Fruit fly (Drosophila melanogaster) whole organism, embryonic: Measurements from ENCODE around the gene CG11768.

Experiments
- Antp ChIP-seq: fragments of 200-800 bp; sonication (Bioruptor generic); optimal IDR thresholded peaks from 3 replicates; lab custom pipeline; 2016; ENCODE audit warnings: missing biosample characterization, missing genetic modification characterization
- Bdp1 ChIP-seq: fragments of 200-800 bp; sonication (Bioruptor generic); optimal IDR thresholded peaks from 3 replicates; lab custom pipeline; 2016; ENCODE audit warnings: missing biosample characterization, missing genetic modification characterization
- CG10979 ChIP-seq: fragments of 200-800 bp; sonication (Bioruptor generic); optimal IDR thresholded peaks from 2 replicates; lab custom pipeline; 2018; ENCODE audit warnings: missing biosample characterization, mild to moderate bottlenecking, missing genetic modification characterization, moderate library complexity
- CG11247 ChIP-seq: fragments of 200-800 bp; sonication (Bioruptor generic); IDR thresholded peaks from 2 replicates; pipeline ENCODE4 v1.3.6; 2022; ENCODE audit warnings: missing biosample characterization, missing genetic modification characterization
- CG11695 ChIP-seq: fragments of 200-800 bp; sonication (Bioruptor generic); IDR thresholded peaks from 3 replicates; pipeline ENCODE4 v1.3.6; 2022; ENCODE audit warnings: missing biosample characterization, missing genetic modification characterization
- CG13894 ChIP-seq: fragments of 200-800 bp; sonication (Bioruptor generic); optimal IDR thresholded peaks from 3 replicates; lab custom pipeline; 2018; ENCODE audit warnings: missing biosample characterization, mild to moderate bottlenecking, missing genetic modification characterization, moderate library complexity
- CG14860 ChIP-seq: fragments of 200-800 bp; sonication (Bioruptor generic); IDR thresholded peaks from 3 replicates; pipeline ENCODE4 v1.3.6; 2022; ENCODE audit warnings: missing biosample characterization, missing genetic modification characterization; ENCODE audit not compliant: partially characterized antibody
- CG14965 ChIP-seq: fragments of 200-800 bp; sonication (Bioruptor generic); optimal IDR thresholded peaks from 2 replicates; lab custom pipeline; 2016; ENCODE audit warnings: missing biosample characterization, missing genetic modification characterization, borderline replicate concordance
- CG15696 ChIP-seq: fragments of 200-800 bp; sonication (Bioruptor generic); optimal IDR thresholded peaks from 2 replicates; lab custom pipeline; 2019; ENCODE audit warnings: missing biosample characterization, mild to moderate bottlenecking, missing genetic modification characterization, moderate library complexity
- CG17802 ChIP-seq: fragments of 200-800 bp; sonication (Bioruptor generic); optimal IDR thresholded peaks from 2 replicates; lab custom pipeline; 2018; ENCODE audit warnings: missing biosample characterization, mild to moderate bottlenecking, missing genetic modification characterization, moderate library complexity
- CG3065 ChIP-seq: fragments of 200-800 bp; sonication (Bioruptor generic); optimal IDR thresholded peaks from 2 replicates; lab custom pipeline; 2016; ENCODE audit warnings: missing biosample characterization, missing genetic modification characterization
- CG31224 ChIP-seq: fragments of 200-800 bp; sonication (Bioruptor generic); IDR thresholded peaks from 2 replicates; pipeline ENCODE4 v1.3.6; 2022; ENCODE audit warnings: missing biosample characterization, missing genetic modification characterization
- CG32767 ChIP-seq: fragments of 200-800 bp; sonication (Bioruptor generic); IDR thresholded peaks from 2 replicates; pipeline ENCODE4 v1.3.6; 2022; ENCODE audit warnings: missing biosample characterization, missing genetic modification characterization
- CG43689 ChIP-seq: fragments of 200-800 bp; sonication (Bioruptor generic); IDR thresholded peaks from 2 replicates; pipeline ENCODE4 v1.3.6; 2022; ENCODE audit warnings: missing biosample characterization, missing genetic modification characterization
- CG7556 ChIP-seq: fragments of 200-800 bp; sonication (Bioruptor generic); optimal IDR thresholded peaks from 2 replicates; lab custom pipeline; 2017; ENCODE audit warnings: missing biosample characterization, mild to moderate bottlenecking, missing genetic modification characterization
- CG8281 ChIP-seq: fragments of 200-800 bp; sonication (Bioruptor generic); optimal IDR thresholded peaks from 2 replicates; lab custom pipeline; 2018; ENCODE audit warnings: missing biosample characterization, mild to moderate bottlenecking, missing genetic modification characterization, moderate library complexity
- CG8359 ChIP-seq: fragments of 200-800 bp; sonication (Bioruptor generic); optimal IDR thresholded peaks from 2 replicates; lab custom pipeline; 2017; ENCODE audit warnings: missing biosample characterization, mild to moderate bottlenecking, missing genetic modification characterization, borderline replicate concordance
- CG9609 ChIP-seq: fragments of 200-800 bp; sonication (Bioruptor generic); optimal IDR thresholded peaks from 3 replicates; lab custom pipeline; 2016; ENCODE audit warnings: missing biosample characterization, missing genetic modification characterization
- CHES-1-like ChIP-seq: fragments of 200-800 bp; sonication (Bioruptor generic); optimal IDR thresholded peaks from 2 replicates; lab custom pipeline; 2016; ENCODE audit warnings: missing biosample characterization, missing genetic modification characterization
- CoRest ChIP-seq: fragments of 200-800 bp; sonication (Bioruptor generic); optimal IDR thresholded peaks from 3 replicates; lab custom pipeline; 2018; ENCODE audit warnings: missing biosample characterization, mild to moderate bottlenecking, missing genetic modification characterization, moderate library complexity
- E2f2 ChIP-seq: fragments of 200-800 bp; sonication (Bioruptor generic); IDR thresholded peaks from 2 replicates; pipeline ENCODE4 v1.3.6; 2022; ENCODE audit warnings: missing biosample characterization, missing genetic modification characterization
- HmgD ChIP-seq: fragments of 200-800 bp; sonication (Bioruptor generic); optimal IDR thresholded peaks from 3 replicates; lab custom pipeline; 2016; ENCODE audit warnings: missing biosample characterization, missing genetic modification characterization
- Hsf ChIP-seq: fragments of 200-800 bp; sonication (Bioruptor generic); optimal IDR thresholded peaks from 3 replicates; lab custom pipeline; 2016; ENCODE audit warnings: missing biosample characterization, missing genetic modification characterization
- MTF-1 ChIP-seq: fragments of 200-800 bp; sonication (Bioruptor generic); optimal IDR thresholded peaks from 2 replicates; lab custom pipeline; 2018; ENCODE audit warnings: missing biosample characterization, mild to moderate bottlenecking, missing genetic modification characterization, borderline replicate concordance
- Mes4 ChIP-seq: fragments of 200-800 bp; sonication (Bioruptor generic); optimal IDR thresholded peaks from 2 replicates; lab custom pipeline; 2016; ENCODE audit warnings: missing biosample characterization, missing genetic modification characterization
- Myb ChIP-seq: fragments of 200-800 bp; sonication (Bioruptor generic); optimal IDR thresholded peaks from 2 replicates; lab custom pipeline; 2016; ENCODE audit warnings: missing biosample characterization, missing genetic modification characterization
- Optix ChIP-seq: fragments of 200-800 bp; sonication (Bioruptor generic); IDR thresholded peaks from 3 replicates; pipeline ENCODE4 v1.3.6; 2022; ENCODE audit warnings: missing biosample characterization, missing genetic modification characterization
- Sry-β ChIP-seq: fragments of 200-800 bp; sonication (Bioruptor generic); optimal IDR thresholded peaks from 2 replicates; lab custom pipeline; 2018; ENCODE audit warnings: missing biosample characterization, mild to moderate bottlenecking, missing genetic modification characterization, moderate library complexity
- Ssrp ChIP-seq: fragments of 200-800 bp; sonication (Bioruptor generic); optimal IDR thresholded peaks from 2 replicates; lab custom pipeline; 2018; ENCODE audit warnings: missing biosample characterization, mild to moderate bottlenecking, missing genetic modification characterization, moderate library complexity
- Stat92E ChIP-seq, 3 experiments: fragments of >200 bp in 2 of 3; fragments of 200-800 bp in 1 of 3; sonication (Bioruptor generic) in 1 of 3; optimal IDR thresholded peaks; 2 replicates each; lab custom pipeline; 2017 to 2019; ENCODE audit warnings: missing biosample characterization in 3 of 3, missing genetic modification characterization in 3 of 3, mild to moderate bottlenecking in 1 of 3, moderate library complexity in 1 of 3
- ap ChIP-seq: fragments of 200-800 bp; sonication (Bioruptor generic); IDR thresholded peaks from 2 replicates; pipeline ENCODE4 v1.3.6; 2022; ENCODE audit warnings: missing biosample characterization, missing genetic modification characterization
- crol ChIP-seq: fragments of 200-800 bp; sonication (Bioruptor generic); IDR thresholded peaks from 2 replicates; pipeline ENCODE4 v1.3.6; 2022; ENCODE audit warnings: missing biosample characterization, missing genetic modification characterization
- danr ChIP-seq: fragments of 200-800 bp; sonication (Bioruptor generic); IDR thresholded peaks from 2 replicates; pipeline ENCODE4 v1.3.6; 2022; ENCODE audit warnings: missing biosample characterization, missing genetic modification characterization
- disco-r ChIP-seq: fragments of 200-800 bp; sonication (Bioruptor generic); optimal IDR thresholded peaks from 2 replicates; lab custom pipeline; 2016; ENCODE audit warnings: missing biosample characterization, missing genetic modification characterization
- emc ChIP-seq: fragments of 200-800 bp; sonication (Bioruptor generic); optimal IDR thresholded peaks from 2 replicates; lab custom pipeline; 2016; ENCODE audit warnings: missing biosample characterization, missing genetic modification characterization
- gsb ChIP-seq: fragments of 200-800 bp; sonication (Bioruptor generic); IDR thresholded peaks from 2 replicates; pipeline ENCODE4 v1.3.6; 2022; ENCODE audit warnings: missing biosample characterization, missing genetic modification characterization
- gt ChIP-seq: fragments of 200-800 bp; sonication (Bioruptor generic); IDR thresholded peaks from 2 replicates; pipeline ENCODE4 v1.3.6; 2022; ENCODE audit warnings: missing biosample characterization, missing genetic modification characterization
- jumu ChIP-seq: fragments of 200-800 bp; sonication (Bioruptor generic); optimal IDR thresholded peaks from 3 replicates; lab custom pipeline; 2016; ENCODE audit warnings: missing biosample characterization, missing genetic modification characterization
- lab ChIP-seq: fragments of 200-800 bp; sonication (Bioruptor generic); optimal IDR thresholded peaks from 3 replicates; lab custom pipeline; 2017; ENCODE audit warnings: missing biosample characterization, missing genetic modification characterization, mild to moderate bottlenecking, moderate library complexity, missing genetic modification reagents
- peb ChIP-seq: fragments of 200-800 bp; sonication (Bioruptor generic); IDR thresholded peaks from 2 replicates; pipeline ENCODE4 v1.3.6; 2022; ENCODE audit warnings: missing biosample characterization, missing genetic modification characterization
- pnt ChIP-seq: fragments of 200-800 bp; sonication (Bioruptor generic); optimal IDR thresholded peaks from 3 replicates; lab custom pipeline; 2016; ENCODE audit warnings: missing biosample characterization, missing genetic modification characterization
- psq ChIP-seq: fragments of 200-800 bp; sonication (Bioruptor generic); optimal IDR thresholded peaks from 2 replicates; lab custom pipeline; 2017; ENCODE audit warnings: missing biosample characterization, missing genetic modification characterization
- repo ChIP-seq: fragments of 200-800 bp; sonication (Bioruptor generic); optimal IDR thresholded peaks from 2 replicates; lab custom pipeline; 2016; ENCODE audit warnings: missing biosample characterization, missing genetic modification characterization
- sc ChIP-seq, 3 experiments: fragments of >200 bp in 2 of 3; fragments of 200-800 bp in 1 of 3; sonication (Bioruptor generic) in 1 of 3; optimal IDR thresholded peaks; 2 replicates in 2 of 3; 3 replicates in 1 of 3; lab custom pipeline; 2017; ENCODE audit warnings: mild to moderate bottlenecking in 1 of 3, missing biosample characterization in 1 of 3, missing genetic modification characterization in 1 of 3, missing genetic modification reagents in 1 of 3
- sna ChIP-seq: fragments of 200-800 bp; sonication (Bioruptor generic); IDR thresholded peaks from 2 replicates; pipeline ENCODE4 v1.3.6; 2022; ENCODE audit warnings: missing biosample characterization, missing genetic modification characterization; ENCODE audit not compliant: partially characterized antibody
- sr ChIP-seq: fragments of 200-800 bp; sonication (Bioruptor generic); IDR thresholded peaks from 3 replicates; pipeline ENCODE4 v1.3.6; 2022; ENCODE audit warnings: missing biosample characterization, missing genetic modification characterization
- sug ChIP-seq: fragments of 200-800 bp; optimal IDR thresholded peaks from 2 replicates; lab custom pipeline; 2019; ENCODE audit warnings: missing biosample characterization, mild to moderate bottlenecking, missing genetic modification characterization, moderate library complexity
- tap ChIP-seq: fragments of 200-800 bp; optimal IDR thresholded peaks from 3 replicates; lab custom pipeline; 2019; ENCODE audit warnings: missing biosample characterization, mild to moderate bottlenecking, missing genetic modification characterization, moderate library complexity
- unpg ChIP-seq: fragments of 200-800 bp; sonication (Bioruptor generic); optimal IDR thresholded peaks from 3 replicates; lab custom pipeline; 2018; ENCODE audit warnings: missing biosample characterization, mild to moderate bottlenecking, missing genetic modification characterization, moderate library complexity
- vvl ChIP-seq: fragments of 200-800 bp; sonication (Bioruptor generic); IDR thresholded peaks from 2 replicates; pipeline ENCODE4 v1.3.6; 2022; ENCODE audit warnings: missing biosample characterization, missing genetic modification characterization

The CG11768 gene

DNA sequence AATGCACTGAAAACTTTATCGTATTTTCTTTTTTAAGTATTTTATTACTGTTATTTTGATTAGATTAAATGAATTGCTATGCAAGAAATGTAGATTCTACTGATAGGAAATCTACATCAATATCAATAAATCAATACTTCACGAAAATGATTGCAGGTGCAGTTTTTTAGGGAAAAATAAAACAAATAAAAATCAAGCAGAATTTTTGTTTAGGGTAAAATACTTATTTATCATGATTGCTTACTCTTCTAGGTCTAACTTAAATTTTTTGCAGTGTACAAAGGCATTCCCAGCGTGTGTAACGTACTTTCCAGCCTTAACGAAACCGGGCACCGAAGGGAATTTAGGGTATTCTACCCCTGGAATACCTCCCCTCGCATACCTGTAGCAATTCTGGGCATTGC is 40.5 kb upstream of the CG11768 start (continued):
- TF ChIP-seq CG14860 (GFP tag; lab: Robert Waterston, UW) (no peak), repo (no peak), vvl (GFP tag; lab: Robert Waterston, UW) (peak; percentile 72), sr (GFP tag; lab: Robert Waterston, UW) (no peak), Optix (GFP tag; lab: Robert Waterston, UW) (no peak), tap (tag; lab: Kevin White, UChicago) (peak; percentile 41), Ssrp (peak; percentile 78), CG8281 (tag; lab: Kevin White, UChicago) (peak; percentile 68), gt (GFP tag; lab: Robert Waterston, UW) (no peak), CG17802 (no peak), CG11247 (GFP tag; lab: Robert Waterston, UW) (no peak), danr (GFP tag; lab: Robert Waterston, UW) (no peak), unpg (peak; percentile 74), CG10979 (tag; lab: Kevin White, UChicago) (peak; percentile 95), Sry-β (peak; percentile 38), peb (GFP tag; lab: Robert Waterston, UW) (peak; percentile 47; the same call in 1 of the 2 replicates), HmgD (no peak), MTF-1 (GFP tag; lab: Kevin White, UChicago) (no peak), CG9609 (peak; percentile 63), Myb (GFP tag; lab: Kevin White, UChicago) (peak; percentile 2), CG3065 (peak; percentile 16), CG15696 (tag; lab: Kevin White, UChicago) (peak; percentile 99), emc (GFP tag; lab: Kevin White, UChicago) (no peak), gsb (GFP tag; lab: Robert Waterston, UW) (no peak), sc (optimal IDR thresholded peaks at IDR 0.05; lab: Kevin White, UChicago) (no peak), sc (GFP tag; optimal IDR thresholded peaks at IDR 0.05; lab: Kevin White, UChicago) (peak; percentile 81), disco-r (GFP tag; lab: Kevin White, UChicago) (peak; percentile 51), Bdp1 (GFP tag; lab: Kevin White, UChicago) (peak; percentile 5), E2f2 (no peak), pnt (GFP tag; lab: Kevin White, UChicago) (peak; percentile 57), CG13894 (tag; lab: Kevin White, UChicago) (no peak), CG43689 (no peak), Mes4 (peak; percentile 49), CoRest (tag; lab: Kevin White, UChicago) (peak; percentile 83), ap (GFP tag; lab: Robert Waterston, UW) (no peak), Stat92E (GFP tag; optimal IDR thresholded peaks at IDR 0.05; lab: Kevin White, UChicago) (peak in 1 of 3 experiments; percentile 71), sna (GFP tag; lab: Robert Waterston, UW) (no peak), lab (GFP tag; lab: Kevin White, UChicago) (peak; percentile 54), CG31224 (GFP tag; lab: Robert Waterston, UW) (0 out of 2 replicates have a peak, but pooled peaks have one; percentile 38), Hsf (GFP tag; lab: Kevin White, UChicago) (peak; percentile 67), psq (GFP tag; lab: Kevin White, UChicago) (no peak), crol (GFP tag; lab: Robert Waterston, UW) (no peak), jumu (GFP tag; lab: Kevin White, UChicago) (no peak), Antp (GFP tag; lab: Kevin White, UChicago) (peak; percentile 37), CG11695 (peak; percentile 27; the same call in 1 of the 3 replicates), CG32767 (GFP tag; lab: Robert Waterston, UW) (0 out of 2 replicates have a peak, but pooled peaks have one; percentile 34), CG14965 (GFP tag; lab: Kevin White, UChicago) (no peak), CG7556 (GFP tag; lab: Kevin White, UChicago) (peak; percentile 86), sug (tag; lab: Kevin White, UChicago) (no peak), CHES-1-like (GFP tag; lab: Kevin White, UChicago) (peak; percentile 24), CG8359 (GFP tag; lab: Kevin White, UChicago) (peak; percentile 88)
